Worm (Caenorhabditis elegans): Measurements from ENCODE around the gene wdr-83.

DNA sequence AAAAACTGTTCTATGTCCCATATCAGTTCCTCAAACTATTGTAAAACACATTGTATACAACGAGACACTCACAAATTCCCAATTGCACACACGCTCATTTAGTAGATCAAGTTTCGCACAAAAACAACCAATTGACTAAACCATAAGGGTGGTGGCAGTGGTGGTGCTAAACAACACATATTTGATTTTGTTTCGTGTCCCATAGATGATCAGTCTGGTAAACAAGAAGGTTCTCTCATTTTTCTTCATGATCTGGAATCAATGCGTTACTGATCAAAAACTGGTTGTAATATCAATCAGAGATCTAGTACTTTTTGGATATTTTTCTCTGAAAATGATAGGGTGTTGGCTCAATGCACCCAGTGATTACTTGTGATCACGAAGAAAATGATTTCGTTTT is 12.9 kb downstream of the wdr-83 start:
- TF ChIP-seq nhr-23 (tag; optimal IDR thresholded peaks at IDR 0.05) (no peak), ceh-28 (tag; optimal IDR thresholded peaks at IDR 0.05) (no peak), mdl-1 (tag; optimal IDR thresholded peaks at IDR 0.05) (no peak), elt-3 (tag; optimal IDR thresholded peaks at IDR 0.05) (no peak), nhr-237 (tag; optimal IDR thresholded peaks at IDR 0.05) (no peak), ztf-11 (tag; optimal IDR thresholded peaks at IDR 0.05) (no peak)

Data from whole organism, L3 larva.